Worm (Caenorhabditis elegans) whole organism, L1 larva: ENCODE data around the gene cha-1.

Experiments used
- C04F5.9 ChIP-seq: sonication (generic microtip); optimal IDR thresholded peaks from 2 replicates; lab custom pipeline; 2016; ENCODE audit warnings: missing genetic modification characterization, missing compliant biosample characterization
- C16A3.4 ChIP-seq: fragments of 150-350 bp; optimal IDR thresholded peaks from 2 replicates; lab custom pipeline; 2014; ENCODE audit warnings: missing biosample characterization, missing genetic modification characterization
- aha-1 ChIP-seq: fragments of 150-350 bp; optimal IDR thresholded peaks from 2 replicates; lab custom pipeline; 2014; ENCODE audit warnings: missing biosample characterization, missing genetic modification characterization
- aly-2 ChIP-seq: fragments of 150-350 bp; optimal IDR thresholded peaks from 2 replicates; lab custom pipeline; 2014; ENCODE audit warnings: missing biosample characterization, missing genetic modification characterization
- blmp-1 ChIP-seq: fragments of 150-350 bp; optimal IDR thresholded peaks from 2 replicates; lab custom pipeline; 2014; ENCODE audit warnings: missing biosample characterization, missing genetic modification characterization
- ceh-63 ChIP-seq: fragments of 200-800 bp; sonication (Bioruptor generic); optimal IDR thresholded peaks from 2 replicates; lab custom pipeline; 2018; ENCODE audit warnings: mild to moderate bottlenecking, missing genetic modification characterization, missing compliant biosample characterization
- dpl-1 ChIP-seq, 3 experiments: fragments of 150-350 bp in 2 of 3; sonication (generic microtip) in 1 of 3; optimal IDR thresholded peaks; 2 replicates each; lab custom pipeline; 2014 to 2017; ENCODE audit warnings: missing biosample characterization in 3 of 3, missing genetic modification characterization in 3 of 3, missing genetic modification reagents in 3 of 3
- efl-1 ChIP-seq, 4 experiments: fragments of 150-350 bp; optimal IDR thresholded peaks in 3 of 4; peaks in 1 of 4; 1 replicate in 1 of 4; 2 replicates in 3 of 4; lab custom pipeline; 2014; ENCODE audit warnings: missing biosample characterization in 2 of 4, missing genetic modification characterization in 2 of 4, missing genetic modification reagents in 2 of 4
- egl-13 ChIP-seq: sonication (generic microtip); optimal IDR thresholded peaks from 2 replicates; lab custom pipeline; 2016; ENCODE audit warnings: missing genotype, missing genetic modification reagents, missing genetic modification characterization, missing compliant biosample characterization
- elt-2 ChIP-seq: sonication (generic microtip); optimal IDR thresholded peaks from 2 replicates; lab custom pipeline; 2016; ENCODE audit warnings: missing genetic modification characterization, mild to moderate bottlenecking, inconsistent platforms, missing compliant biosample characterization, missing genetic modification reagents
- ets-5 ChIP-seq: fragments of 200-800 bp; sonication (Bioruptor generic); IDR thresholded peaks from 2 replicates; pipeline ENCODE4 v1.3.6; 2022; ENCODE audit warnings: missing genetic modification characterization, missing compliant biosample characterization
- fkh-10 ChIP-seq: sonication (generic microtip); optimal IDR thresholded peaks from 2 replicates; lab custom pipeline; 2017; ENCODE audit warnings: missing biosample characterization, missing genetic modification reagents, missing genetic modification characterization
- grh-1 ChIP-seq: fragments of 200-800 bp; sonication (Bioruptor generic); IDR thresholded peaks from 2 replicates; pipeline ENCODE4 v1.3.6; 2022; ENCODE audit warnings: missing genetic modification reagents, missing genetic modification characterization, missing compliant biosample characterization
- irx-1 ChIP-seq: sonication (generic microtip); optimal IDR thresholded peaks from 2 replicates; lab custom pipeline; 2016; ENCODE audit warnings: missing genetic modification characterization, missing compliant biosample characterization
- isw-1 ChIP-seq: fragments of 200-800 bp; sonication (Bioruptor generic); IDR thresholded peaks from 2 replicates; pipeline ENCODE4 v1.3.6; 2022; ENCODE audit warnings: missing genetic modification characterization, missing compliant biosample characterization
- jun-1 ChIP-seq: fragments of 150-350 bp; optimal IDR thresholded peaks from 2 replicates; lab custom pipeline; 2014; ENCODE audit warnings: missing biosample characterization, missing genetic modification reagents, missing genetic modification characterization
- lin-13 ChIP-seq: fragments of 150-350 bp; optimal IDR thresholded peaks from 2 replicates; lab custom pipeline; 2014; ENCODE audit warnings: missing biosample characterization, missing genetic modification reagents, missing genetic modification characterization
- lin-14 ChIP-seq: fragments of 200-800 bp; sonication (Bioruptor generic); optimal IDR thresholded peaks from 2 replicates; lab custom pipeline; 2018; ENCODE audit warnings: mild to moderate bottlenecking, missing genetic modification characterization, moderate library complexity, missing compliant biosample characterization
- lin-15B ChIP-seq: fragments of 150-350 bp; sonication (generic microtip); optimal IDR thresholded peaks from 3 replicates; lab custom pipeline; 2014; ENCODE audit warnings: missing biosample characterization, missing genetic modification characterization
- lin-35 ChIP-seq, 2 experiments: fragments of 150-350 bp; optimal IDR thresholded peaks; 2 replicates each; lab custom pipeline; 2014; ENCODE audit warnings: missing biosample characterization in 2 of 2, missing genetic modification characterization in 2 of 2, missing genetic modification reagents in 2 of 2
- lir-3 ChIP-seq: sonication (generic microtip); optimal IDR thresholded peaks from 2 replicates; lab custom pipeline; 2016; ENCODE audit warnings: mild to moderate bottlenecking, missing genetic modification characterization, moderate library complexity, missing compliant biosample characterization; ENCODE audit not compliant: poor library complexity
- mab-9 ChIP-seq: fragments of 200-800 bp; sonication (Bioruptor generic); IDR thresholded peaks from 2 replicates; pipeline ENCODE4 v1.3.6; 2022; ENCODE audit warnings: missing genetic modification reagents, missing genetic modification characterization, missing compliant biosample characterization
- mdl-1 ChIP-seq, 2 experiments: fragments of 150-350 bp; optimal IDR thresholded peaks; 2 replicates each; lab custom pipeline; 2014 to 2017; ENCODE audit warnings: missing biosample characterization in 2 of 2, missing genetic modification characterization in 2 of 2, inconsistent platforms in 1 of 2
- nhr-19 ChIP-seq: fragments of 200-800 bp; sonication (Bioruptor generic); conservative IDR thresholded peaks from 2 replicates; pipeline ENCODE4 v1.3.6; 2022; ENCODE audit warnings: missing genetic modification characterization, missing compliant biosample characterization
- nhr-20 ChIP-seq: sonication (generic microtip); optimal IDR thresholded peaks from 2 replicates; lab custom pipeline; 2016; ENCODE audit warnings: mild to moderate bottlenecking, missing genetic modification characterization, missing compliant biosample characterization
- nhr-47 ChIP-seq: sonication (generic microtip); optimal IDR thresholded peaks from 2 replicates; lab custom pipeline; 2016; ENCODE audit warnings: mild to moderate bottlenecking, missing genetic modification characterization, moderate library complexity, missing compliant biosample characterization
- nhr-71 ChIP-seq: sonication (generic microtip); optimal IDR thresholded peaks from 2 replicates; lab custom pipeline; 2016; ENCODE audit warnings: mild to moderate bottlenecking, missing genetic modification characterization, moderate library complexity, missing compliant biosample characterization
- nhr-90 ChIP-seq: sonication (generic microtip); optimal IDR thresholded peaks from 2 replicates; lab custom pipeline; 2016; ENCODE audit warnings: mild to moderate bottlenecking, missing genetic modification characterization, missing compliant biosample characterization; ENCODE audit not compliant: poor library complexity
- pqm-1 ChIP-seq: sonication (generic microtip); optimal IDR thresholded peaks from 3 replicates; lab custom pipeline; 2017; ENCODE audit warnings: missing biosample characterization, missing genetic modification characterization
- skn-1 ChIP-seq: fragments of 150-350 bp; optimal IDR thresholded peaks from 2 replicates; lab custom pipeline; 2014; ENCODE audit warnings: missing biosample characterization, missing genetic modification characterization
- snpc-4 ChIP-seq: fragments of 150-350 bp; optimal IDR thresholded peaks from 2 replicates; lab custom pipeline; 2014; ENCODE audit warnings: missing biosample characterization, missing genetic modification characterization
- snu-23 ChIP-seq: sonication (generic microtip); optimal IDR thresholded peaks from 2 replicates; lab custom pipeline; 2016; ENCODE audit warnings: missing genetic modification characterization, missing compliant biosample characterization
- sox-4 ChIP-seq: sonication (generic microtip); optimal IDR thresholded peaks from 2 replicates; lab custom pipeline; 2016; ENCODE audit warnings: missing genetic modification characterization, missing compliant biosample characterization
- sup-37 ChIP-seq: fragments of 200-800 bp; sonication (Bioruptor generic); optimal IDR thresholded peaks from 2 replicates; lab custom pipeline; 2018; ENCODE audit warnings: mild to moderate bottlenecking, missing genetic modification characterization, missing compliant biosample characterization
- tlp-1 ChIP-seq: fragments of 150-350 bp; optimal IDR thresholded peaks from 2 replicates; lab custom pipeline; 2014; ENCODE audit warnings: missing biosample characterization, missing genetic modification characterization
- unc-130 ChIP-seq: fragments of 150-350 bp; optimal IDR thresholded peaks from 2 replicates; lab custom pipeline; 2017; ENCODE audit warnings: missing biosample characterization, missing genetic modification characterization, inconsistent platforms
- unc-30 ChIP-seq: sonication (generic microtip); optimal IDR thresholded peaks from 2 replicates; lab custom pipeline; 2017; ENCODE audit warnings: missing biosample characterization, missing genetic modification characterization
- unc-62 ChIP-seq: fragments of 150-350 bp; optimal IDR thresholded peaks from 2 replicates; lab custom pipeline; 2014; ENCODE audit warnings: missing biosample characterization, missing genetic modification reagents, missing genetic modification characterization
- unc-86 ChIP-seq: sonication (generic microtip); optimal IDR thresholded peaks from 2 replicates; lab custom pipeline; 2016; ENCODE audit warnings: missing genetic modification characterization, missing compliant biosample characterization
- xbp-1 ChIP-seq: sonication (generic microtip); optimal IDR thresholded peaks from 2 replicates; lab custom pipeline; 2016; ENCODE audit warnings: missing genetic modification characterization, missing compliant biosample characterization

cha-1 gene

DNA sequence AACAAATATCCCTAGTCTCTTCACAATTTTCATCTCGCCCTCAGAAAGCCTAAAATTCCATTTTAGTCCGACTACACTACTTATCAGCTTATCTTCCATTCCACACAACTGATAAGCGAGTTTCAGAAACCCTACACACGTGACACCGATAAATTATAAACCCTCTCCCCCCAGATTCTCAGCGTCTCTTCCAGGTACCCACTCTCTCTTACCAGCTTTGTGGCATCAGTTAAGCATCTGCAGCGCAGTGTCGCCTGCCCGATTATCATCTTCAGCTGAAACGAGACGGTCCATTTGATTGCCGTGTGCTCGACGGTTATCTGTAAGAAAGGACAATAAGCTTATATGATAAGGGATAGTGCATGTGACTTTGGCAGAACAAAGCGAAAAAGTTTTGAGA lies 12.7 kb downstream of the cha-1 start:
- TF ChIP-seq efl-1 (optimal IDR thresholded peaks at IDR 0.05; lab: Kevin White, UChicago) (no peak), efl-1 (GFP tag; optimal IDR thresholded peaks at IDR 0.05 in 1 of 2; lab: Kevin White, UChicago) (peak in 1 of 2 experiments; percentile 74), lin-14 (GFP tag; lab: Kevin White, UChicago) (no peak), fkh-10 (GFP tag; lab: Kevin White, UChicago) (no peak), elt-2 (peak; percentile 99), mdl-1 (tag; optimal IDR thresholded peaks at IDR 0.05; lab: Kevin White, UChicago) (peak in 1 of 2 experiments; percentile 53), sox-4 (no peak), lir-3 (tag; lab: Kevin White, UChicago) (no peak), pqm-1 (peak; percentile 81), unc-86 (no peak), isw-1 (GFP tag; lab: Robert Waterston, UW) (no peak), unc-130 (tag; lab: Kevin White, UChicago) (no peak), skn-1 (tag; lab: Kevin White, UChicago) (no peak), snu-23 (GFP tag; lab: Kevin White, UChicago) (no peak), C16A3.4 (no peak), nhr-90 (peak; percentile 57), snpc-4 (tag; lab: Kevin White, UChicago) (no peak), nhr-19 (peak; percentile 25; the same call in 1 of the 2 replicates), egl-13 (tag; lab: Kevin White, UChicago) (peak; percentile 1), nhr-20 (peak; percentile 27), ceh-63 (no peak), lin-35 (GFP tag; optimal IDR thresholded peaks at IDR 0.05; lab: Kevin White, UChicago) (peak in 1 of 2 experiments; percentile 69), irx-1 (tag; lab: Kevin White, UChicago) (no peak), unc-30 (tag; lab: Kevin White, UChicago) (no peak), xbp-1 (tag; lab: Kevin White, UChicago) (no peak), tlp-1 (tag; lab: Kevin White, UChicago) (no peak), nhr-47 (no peak), ets-5 (no peak), jun-1 (tag; lab: Kevin White, UChicago) (peak; percentile 34), nhr-71 (peak; percentile 53)

DNA sequence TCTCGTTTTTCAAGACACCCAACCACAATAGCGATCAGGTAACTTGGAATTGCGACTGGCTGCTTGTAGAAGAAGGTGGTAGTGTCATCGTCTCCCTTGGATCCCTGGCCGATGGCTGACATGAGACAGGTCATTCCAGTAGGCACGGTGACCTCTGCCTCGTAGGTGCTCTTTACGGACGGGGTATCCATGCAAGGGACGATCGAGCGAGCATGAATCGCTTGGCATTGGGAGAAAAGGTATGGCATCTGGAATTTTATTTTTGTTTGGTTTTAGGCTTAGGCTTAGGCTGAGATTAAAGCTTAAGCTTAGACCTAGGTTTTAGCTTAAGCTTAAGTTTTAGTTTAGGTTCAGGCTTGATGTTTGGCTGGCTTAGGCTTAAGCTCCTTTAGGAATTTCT lies 13.5 kb downstream of the cha-1 start:
- no peak for TF ChIP-seq nhr-71
- no peak for TF ChIP-seq lin-15B (tag; lab: Kevin White, UChicago)
- TF ChIP-seq blmp-1 (tag; lab: Kevin White, UChicago) = no peak
- no peak for TF ChIP-seq nhr-20
- TF ChIP-seq ets-5 = no peak
- TF ChIP-seq pqm-1 = no peak
- no peak for TF ChIP-seq dpl-1 (GFP tag; optimal IDR thresholded peaks at IDR 0.05; lab: Kevin White, UChicago)
- TF ChIP-seq jun-1 (tag; lab: Kevin White, UChicago) = no peak
- no peak for TF ChIP-seq unc-130 (tag; lab: Kevin White, UChicago)
- TF ChIP-seq grh-1 = no peak
- TF ChIP-seq mab-9 = no peak
- TF ChIP-seq sup-37 (GFP tag; lab: Kevin White, UChicago) = no peak

DNA sequence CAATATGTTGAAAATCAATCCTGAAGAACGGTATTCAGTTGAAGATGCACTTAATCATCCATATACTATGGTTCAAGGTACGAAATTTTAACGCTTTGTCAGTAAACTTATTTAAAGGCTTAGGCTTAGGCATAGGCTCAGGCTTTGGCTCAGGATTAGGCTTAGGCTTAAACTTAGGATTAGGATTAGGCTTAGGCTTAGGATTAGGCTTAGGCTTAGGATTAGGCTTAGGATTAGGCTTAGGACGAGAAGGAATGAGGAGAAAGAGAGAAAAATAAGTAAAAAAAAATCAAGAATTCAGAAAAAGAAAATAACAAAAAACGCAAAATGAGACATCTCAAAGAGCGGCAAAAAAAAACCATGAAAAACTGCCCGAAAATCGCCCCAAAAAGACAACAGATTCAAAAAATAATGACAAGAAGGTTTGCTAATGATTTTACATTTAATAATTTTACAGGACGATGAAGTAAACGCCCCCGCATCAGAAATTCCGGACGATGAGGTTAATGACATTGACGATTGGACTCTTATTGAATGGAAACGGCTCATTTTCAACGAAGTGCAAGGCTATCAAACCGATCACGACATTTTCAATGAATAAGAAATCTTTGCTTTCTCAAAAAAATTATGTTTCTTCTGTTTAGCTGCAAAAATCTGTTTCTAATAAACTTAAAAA lies 15.8 kb downstream of the cha-1 start:
- TF ChIP-seq C04F5.9 (no peak), lin-13 (no peak), aha-1 (tag; lab: Kevin White, UChicago) (no peak), aly-2 (no peak), unc-130 (tag; lab: Kevin White, UChicago) (no peak), dpl-1 (GFP tag; optimal IDR thresholded peaks at IDR 0.05; lab: Kevin White, UChicago) (no peak), unc-62 (GFP tag; lab: Kevin White, UChicago) (no peak)
